Worm (Caenorhabditis elegans) whole organism, L4 larva: ENCODE measurements around the gene lido-16.

Source experiments
- F49E8.2 ChIP-seq: sonication (generic microtip); optimal IDR thresholded peaks from 2 replicates; lab custom pipeline; 2016; ENCODE audit warnings: missing compliant biosample characterization, mild to moderate bottlenecking, missing genetic modification characterization, borderline replicate concordance
- T20F7.1 ChIP-seq: fragments of 200-800 bp; sonication (Bioruptor generic); optimal IDR thresholded peaks from 2 replicates; lab custom pipeline; 2018; ENCODE audit warnings: mild to moderate bottlenecking, missing genetic modification characterization, missing compliant biosample characterization
- aly-2 ChIP-seq: sonication (generic microtip); optimal IDR thresholded peaks from 2 replicates; lab custom pipeline; 2018; ENCODE audit warnings: missing biosample characterization, missing genetic modification characterization
- ceh-62 ChIP-seq: sonication (generic microtip); optimal IDR thresholded peaks from 2 replicates; lab custom pipeline; 2017; ENCODE audit warnings: missing biosample characterization, missing genetic modification characterization
- ces-1 ChIP-seq: fragments of 150-350 bp; sonication (generic microtip); optimal IDR thresholded peaks from 4 replicates; lab custom pipeline; 2014; ENCODE audit warnings: missing biosample characterization, missing genetic modification reagents, missing genetic modification characterization
- hmg-1.1 ChIP-seq: fragments of 200-800 bp; sonication (Bioruptor generic); IDR thresholded peaks from 2 replicates; pipeline ENCODE4 v1.3.6; 2022; ENCODE audit warnings: missing genetic modification reagents, missing genetic modification characterization, missing compliant biosample characterization
- jun-1 ChIP-seq: fragments of 150-350 bp; optimal IDR thresholded peaks from 2 replicates; lab custom pipeline; 2014; ENCODE audit warnings: missing biosample characterization, missing genetic modification reagents, missing genetic modification characterization
- lin-13 ChIP-seq: fragments of 150-350 bp; optimal IDR thresholded peaks from 2 replicates; lab custom pipeline; 2014; ENCODE audit warnings: missing biosample characterization, missing genetic modification reagents, missing genetic modification characterization
- nhr-237 ChIP-seq: sonication (generic microtip); optimal IDR thresholded peaks from 2 replicates; lab custom pipeline; 2017; ENCODE audit warnings: missing biosample characterization, missing genetic modification characterization
- nhr-6 ChIP-seq: fragments of 150-350 bp; optimal IDR thresholded peaks from 2 replicates; lab custom pipeline; 2014; ENCODE audit warnings: missing biosample characterization, missing genetic modification characterization
- pha-4 ChIP-seq, 2 experiments: fragments of 150-350 bp in 1 of 2; fragments of 200-800 bp in 1 of 2; sonication (Bioruptor generic) in 1 of 2; IDR thresholded peaks in 1 of 2; optimal IDR thresholded peaks in 1 of 2; 2 replicates each; pipeline versions ENCODE4 v1.3.6 to Lab custom; 2014 to 2022; ENCODE audit warnings: missing genetic modification characterization in 2 of 2, missing genetic modification reagents in 2 of 2, missing biosample characterization in 1 of 2, missing compliant biosample characterization in 1 of 2
- unc-39 ChIP-seq: sonication (generic microtip); optimal IDR thresholded peaks from 2 replicates; lab custom pipeline; 2017; ENCODE audit warnings: missing biosample characterization, missing genetic modification characterization
- unc-62 ChIP-seq, 3 experiments: fragments of 150-350 bp in 1 of 3; sonication (generic microtip); optimal IDR thresholded peaks in 2 of 3; peaks in 1 of 3; 1 replicate in 1 of 3; 2 replicates in 2 of 3; lab custom pipeline; 2014 to 2017; ENCODE audit warnings: missing biosample characterization in 3 of 3, missing genetic modification characterization in 3 of 3, missing genetic modification reagents in 3 of 3, missing genotype in 1 of 3

ce11 chrII:6448189-6448588, 36.6 kb downstream of the lido-16 start:
- no peak for TF ChIP-seq aly-2
- TF ChIP-seq jun-1 (tag; lab: Kevin White, UChicago) = no peak
- no peak for TF ChIP-seq nhr-237
- no peak for TF ChIP-seq pha-4 (GFP tag; IDR thresholded peaks at IDR 0.05; lab: Robert Waterston, UW)
- TF ChIP-seq pha-4 (tag; optimal IDR thresholded peaks at IDR 0.05; lab: Kevin White, UChicago) = no peak
- no peak for TF ChIP-seq F49E8.2
- no peak for TF ChIP-seq nhr-6 (tag; lab: Kevin White, UChicago)
- TF ChIP-seq lin-13 (GFP tag; lab: Kevin White, UChicago) = no peak
- no peak for TF ChIP-seq hmg-1.1
- peak in 1 of 2 experiments; percentile 99 for TF ChIP-seq unc-62 (GFP tag; optimal IDR thresholded peaks at IDR 0.05 in 1 of 2; lab: Kevin White, UChicago)
- no peak for TF ChIP-seq unc-62 (tag; optimal IDR thresholded peaks at IDR 0.05; lab: Kevin White, UChicago)
- no peak for TF ChIP-seq unc-39 (tag; lab: Kevin White, UChicago)
- no peak for TF ChIP-seq T20F7.1
- TF ChIP-seq ceh-62 (tag; lab: Kevin White, UChicago) = no peak
- no peak for TF ChIP-seq ces-1
